Worm (Caenorhabditis elegans): ENCODE data around the gene Y9C9A.8.

Gene Y9C9A.8

DNA sequence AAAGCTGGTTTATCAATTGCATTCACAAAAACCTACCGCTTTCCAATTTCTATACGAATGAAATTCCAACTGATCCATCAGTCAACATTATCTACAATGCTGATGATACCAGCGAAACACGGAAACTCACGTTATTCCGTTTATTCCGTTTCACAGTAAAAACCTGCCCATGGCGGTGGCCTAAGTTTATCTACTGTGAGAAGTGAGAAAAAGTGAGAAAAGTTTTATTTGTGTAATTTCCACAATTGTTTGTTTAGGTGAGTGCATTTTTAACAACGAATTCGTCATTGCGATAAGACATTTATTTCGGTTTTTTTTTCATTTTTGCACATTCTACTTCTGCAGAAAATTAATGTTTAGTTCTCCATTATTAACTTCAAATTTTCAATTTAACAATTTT, at the start of gene Y9C9A.8:
Gene Y9C9A.8 (plus strand): TSS at position 301 of the 400 bp plus-strand sequence.
- TF ChIP-seq ztf-29 (GFP tag; IDR thresholded peaks at IDR 0.05) (no peak), flt-1 (GFP tag; IDR thresholded peaks at IDR 0.05) (no peak), tab-1 (GFP tag; IDR thresholded peaks at IDR 0.05) (no peak), med-1 (GFP tag; optimal IDR thresholded peaks at IDR 0.05; ENCODE audit: insufficient read depth) (no peak), ref-1 (GFP tag; conservative IDR thresholded peaks at IDR 0.05) (no peak), T22C8.4 (GFP tag; IDR thresholded peaks at IDR 0.05) (no peak), cog-1 (tag; optimal IDR thresholded peaks at IDR 0.05) (no peak), klf-2 (GFP tag; conservative IDR thresholded peaks at IDR 0.05) (no peak), ztf-23 (GFP tag; IDR thresholded peaks at IDR 0.05) (no peak)

DNA sequence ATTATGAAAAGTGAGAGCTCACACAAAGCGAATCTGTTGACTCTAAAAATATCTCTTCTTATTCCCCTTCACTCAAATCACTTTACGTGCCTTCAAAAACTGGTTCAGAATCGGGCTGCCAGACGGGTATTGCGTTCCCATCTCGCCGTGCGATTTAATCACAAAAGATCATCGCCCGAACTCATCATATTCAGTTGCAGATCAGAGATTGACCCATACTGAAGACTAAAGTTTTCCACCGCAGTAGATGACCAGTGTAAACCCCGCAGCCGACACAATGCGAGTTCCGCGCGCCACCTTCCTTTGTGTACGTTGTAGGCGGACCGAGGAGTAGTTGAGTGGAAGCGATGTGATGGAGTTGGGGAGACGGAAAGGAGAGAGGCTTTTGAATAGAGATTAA, 49.5 kb upstream of the Y9C9A.8 start:
- TF ChIP-seq klf-2 (GFP tag; conservative IDR thresholded peaks at IDR 0.05) (no peak), flt-1 (GFP tag; IDR thresholded peaks at IDR 0.05) (0 out of 2 replicates have a peak, but pooled peaks have one; percentile 11), tab-1 (GFP tag; IDR thresholded peaks at IDR 0.05) (peak; percentile 27; the same call in 1 of the 2 replicates)

DNA sequence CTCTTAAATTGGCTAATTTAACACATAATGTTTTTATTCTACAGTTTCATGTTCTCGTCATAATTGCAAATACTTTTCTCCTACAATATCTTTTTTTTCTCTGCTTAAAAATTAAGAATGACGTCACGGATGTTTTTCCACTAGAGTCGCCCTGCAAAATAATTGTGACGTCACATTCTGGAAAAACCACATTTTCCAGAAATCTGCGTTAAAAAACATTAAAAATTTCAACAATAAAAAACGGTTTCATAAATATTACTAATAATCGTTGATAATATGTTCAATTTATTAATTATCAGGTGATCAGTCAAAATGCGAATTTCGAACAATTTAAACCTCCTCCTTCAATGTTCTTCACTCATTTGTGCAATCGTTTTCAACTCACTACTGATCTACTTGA, 46.2 kb upstream of the Y9C9A.8 start, which contains the start of gene str-166:
Gene str-166 (plus strand): TSS at position 301 of the 400 bp plus-strand sequence.
- TF ChIP-seq ztf-29 (GFP tag; IDR thresholded peaks at IDR 0.05) (no peak), T22C8.4 (GFP tag; IDR thresholded peaks at IDR 0.05) (no peak), ref-1 (GFP tag; conservative IDR thresholded peaks at IDR 0.05) (no peak), cog-1 (tag; optimal IDR thresholded peaks at IDR 0.05) (no peak), tab-1 (GFP tag; IDR thresholded peaks at IDR 0.05) (no peak)

DNA sequence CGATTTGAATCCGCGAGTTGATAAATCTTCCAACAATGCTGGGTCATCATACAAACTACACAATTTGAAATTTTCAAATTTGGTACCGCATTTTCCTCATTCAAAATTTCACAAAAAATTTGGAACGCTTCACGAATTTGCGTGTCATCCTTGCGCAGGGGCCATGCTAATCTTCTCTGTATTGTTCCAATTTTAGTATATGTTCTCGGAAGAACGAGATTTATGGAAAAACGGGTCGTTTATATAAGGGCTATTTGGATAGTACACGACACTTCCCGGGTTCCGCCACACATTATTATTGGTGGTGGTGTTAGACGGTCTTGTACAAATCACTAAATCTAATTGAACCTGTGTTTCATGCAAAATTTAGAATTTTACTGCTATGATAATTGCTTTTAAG, 44.7 kb upstream of the Y9C9A.8 start:
- no peak for TF ChIP-seq tab-1 (GFP tag; IDR thresholded peaks at IDR 0.05)
- no peak for TF ChIP-seq cog-1 (tag; optimal IDR thresholded peaks at IDR 0.05)
- TF ChIP-seq med-1 (GFP tag; optimal IDR thresholded peaks at IDR 0.05; ENCODE audit: insufficient read depth), result no peak
- TF ChIP-seq ztf-23 (GFP tag; IDR thresholded peaks at IDR 0.05), result no peak
- no peak for TF ChIP-seq T22C8.4 (GFP tag; IDR thresholded peaks at IDR 0.05)
- peak; percentile 23; the same call in 1 of the 2 replicates for TF ChIP-seq flt-1 (GFP tag; IDR thresholded peaks at IDR 0.05)

DNA sequence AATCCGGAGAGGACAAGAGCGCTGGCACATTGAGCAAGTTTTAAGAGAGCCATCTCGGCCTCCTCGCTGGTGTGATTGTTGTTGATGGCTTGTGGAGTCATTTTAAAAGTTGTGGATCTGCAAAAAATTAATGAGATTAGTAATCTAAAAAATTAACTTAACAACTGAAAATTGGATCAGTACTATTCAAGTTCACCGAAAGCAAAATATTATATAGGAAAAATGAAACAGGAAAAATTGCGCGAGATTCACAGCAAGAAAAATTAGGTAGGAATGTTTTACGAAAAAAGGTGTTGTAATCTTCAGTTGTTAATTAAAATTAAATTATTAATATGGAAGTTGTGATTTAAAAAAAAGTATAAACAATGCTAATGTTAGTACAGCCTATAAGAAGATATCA, 42.9 kb upstream of the Y9C9A.8 start, which contains the start of gene T08B6.1:
Gene T08B6.1 (minus strand): TSS at position 101 of the 400 bp plus-strand sequence.
- TF ChIP-seq tab-1 (GFP tag; IDR thresholded peaks at IDR 0.05) (no peak), flt-1 (GFP tag; IDR thresholded peaks at IDR 0.05) (no peak), ztf-23 (GFP tag; IDR thresholded peaks at IDR 0.05) (no peak), T22C8.4 (GFP tag; IDR thresholded peaks at IDR 0.05) (no peak), ztf-29 (GFP tag; IDR thresholded peaks at IDR 0.05) (no peak), cog-1 (tag; optimal IDR thresholded peaks at IDR 0.05) (no peak), klf-2 (GFP tag; conservative IDR thresholded peaks at IDR 0.05) (no peak), med-1 (GFP tag; optimal IDR thresholded peaks at IDR 0.05; ENCODE audit: insufficient read depth) (no peak), ref-1 (GFP tag; conservative IDR thresholded peaks at IDR 0.05) (no peak)

DNA sequence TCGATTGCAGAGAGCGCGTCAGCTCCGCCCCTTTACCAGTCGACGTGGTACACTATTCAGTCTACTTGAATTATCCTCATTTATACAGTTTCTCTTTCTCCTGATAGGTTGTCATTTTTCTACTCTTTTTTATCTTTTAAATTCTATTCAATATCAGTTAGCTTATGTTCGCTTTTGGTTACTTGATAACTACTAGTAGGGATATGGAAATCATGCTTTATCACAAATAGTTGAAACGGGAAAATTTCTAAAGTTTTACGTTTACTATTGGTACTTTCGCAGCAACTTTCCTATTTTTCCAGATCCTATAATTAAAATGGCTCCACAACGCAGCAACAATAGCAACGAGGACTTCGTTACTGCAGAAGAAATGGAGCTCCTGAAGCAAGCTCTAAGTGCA, 40.5 kb upstream of the Y9C9A.8 start, which contains the start of gene sgnh-1:
Gene sgnh-1 (plus strand): TSS at position 301 of the 400 bp plus-strand sequence.
- TF ChIP-seq ztf-29 (GFP tag; IDR thresholded peaks at IDR 0.05) (no peak), klf-2 (GFP tag; conservative IDR thresholded peaks at IDR 0.05) (no peak), flt-1 (GFP tag; IDR thresholded peaks at IDR 0.05) (no peak), tab-1 (GFP tag; IDR thresholded peaks at IDR 0.05) (no peak), cog-1 (tag; optimal IDR thresholded peaks at IDR 0.05) (no peak), ztf-23 (GFP tag; IDR thresholded peaks at IDR 0.05) (no peak), ref-1 (GFP tag; conservative IDR thresholded peaks at IDR 0.05) (no peak), med-1 (GFP tag; optimal IDR thresholded peaks at IDR 0.05; ENCODE audit: insufficient read depth) (no peak), T22C8.4 (GFP tag; IDR thresholded peaks at IDR 0.05) (no peak)

DNA sequence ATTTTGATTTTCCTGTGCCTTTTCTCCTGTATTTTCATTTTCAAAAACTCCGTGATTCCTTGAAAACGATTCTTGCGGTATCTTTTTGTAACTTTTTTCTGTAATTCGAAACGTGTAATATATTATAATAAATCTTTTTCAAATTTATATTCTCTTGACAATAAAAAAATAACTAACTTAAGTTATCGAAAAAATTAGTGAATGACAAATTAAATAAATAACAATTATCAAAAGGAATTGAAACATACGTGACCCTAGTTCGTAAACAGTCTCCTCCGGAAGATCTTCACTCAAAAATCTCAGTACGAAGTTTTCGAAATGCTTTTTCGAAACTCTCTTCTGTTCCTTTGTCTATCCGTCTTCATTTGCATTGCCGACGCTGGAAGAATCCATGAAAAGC, 39.6 kb upstream of the Y9C9A.8 start, which contains the start of gene T08B6.9:
Gene T08B6.9 (plus strand): TSS at position 301 of the 400 bp plus-strand sequence.
- no peak for TF ChIP-seq ztf-29 (GFP tag; IDR thresholded peaks at IDR 0.05)
- no peak for TF ChIP-seq ztf-23 (GFP tag; IDR thresholded peaks at IDR 0.05)
- no peak for TF ChIP-seq klf-2 (GFP tag; conservative IDR thresholded peaks at IDR 0.05)
- TF ChIP-seq med-1 (GFP tag; optimal IDR thresholded peaks at IDR 0.05; ENCODE audit: insufficient read depth), result no peak
- TF ChIP-seq ref-1 (GFP tag; conservative IDR thresholded peaks at IDR 0.05), result no peak
- no peak for TF ChIP-seq tab-1 (GFP tag; IDR thresholded peaks at IDR 0.05)
- no peak for TF ChIP-seq flt-1 (GFP tag; IDR thresholded peaks at IDR 0.05)
- no peak for TF ChIP-seq T22C8.4 (GFP tag; IDR thresholded peaks at IDR 0.05)
- TF ChIP-seq cog-1 (tag; optimal IDR thresholded peaks at IDR 0.05), result no peak

DNA sequence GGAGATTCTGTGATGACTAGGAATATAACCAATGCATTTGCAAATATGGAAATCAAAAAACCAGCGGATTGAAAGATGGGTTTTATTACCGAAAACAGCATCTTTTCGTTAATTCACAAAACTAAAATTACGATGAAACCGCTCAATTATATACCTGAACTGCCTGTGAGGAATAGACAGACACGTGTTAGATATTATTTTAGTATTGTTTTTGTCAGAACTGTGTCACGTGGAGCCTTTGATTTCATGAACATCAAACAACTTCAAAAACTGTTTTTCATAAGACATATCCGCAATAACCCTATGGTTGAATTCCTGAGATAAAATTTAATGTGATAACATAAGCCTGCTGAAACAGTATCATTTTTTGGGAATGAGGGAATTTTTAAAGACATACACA, 26.2 kb upstream of the Y9C9A.8 start, which contains the start of gene str-161:
Gene str-161 (minus strand): TSS at position 101 of the 400 bp plus-strand sequence.
- TF ChIP-seq ref-1 (GFP tag; conservative IDR thresholded peaks at IDR 0.05) (no peak), med-1 (GFP tag; optimal IDR thresholded peaks at IDR 0.05; ENCODE audit: insufficient read depth) (no peak), flt-1 (GFP tag; IDR thresholded peaks at IDR 0.05) (no peak), cog-1 (tag; optimal IDR thresholded peaks at IDR 0.05) (no peak), tab-1 (GFP tag; IDR thresholded peaks at IDR 0.05) (no peak), ztf-29 (GFP tag; IDR thresholded peaks at IDR 0.05) (no peak), klf-2 (GFP tag; conservative IDR thresholded peaks at IDR 0.05) (no peak), ztf-23 (GFP tag; IDR thresholded peaks at IDR 0.05) (no peak), T22C8.4 (GFP tag; IDR thresholded peaks at IDR 0.05) (no peak)

DNA sequence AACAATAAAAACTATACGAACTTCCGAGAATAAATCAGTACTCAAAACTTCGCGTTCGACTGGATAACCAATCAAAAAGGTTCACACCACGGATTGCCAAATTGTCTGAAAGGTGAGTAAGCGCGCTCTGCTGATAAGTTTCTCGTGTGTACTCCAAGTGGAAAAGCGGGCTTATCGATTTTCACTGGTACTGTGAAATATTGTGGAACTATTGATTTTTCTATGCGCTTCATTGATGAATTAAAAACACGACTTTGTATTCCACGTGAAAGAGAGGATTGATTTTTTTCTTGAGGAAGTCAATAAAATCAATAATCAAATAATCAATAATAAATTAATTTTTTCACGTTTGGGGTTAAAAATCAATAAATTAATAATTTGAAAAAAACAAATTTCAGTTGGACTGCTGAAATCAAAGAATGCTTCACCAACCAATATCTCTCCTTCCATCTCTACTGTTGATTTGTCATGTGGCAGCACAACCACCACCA, 24.5 kb upstream of the Y9C9A.8 start, which contains the start of gene T08B6.4:
Gene T08B6.4 (plus strand): TSS at position 51 of the 491 bp plus-strand sequence.
- no peak for TF ChIP-seq klf-2 (GFP tag; conservative IDR thresholded peaks at IDR 0.05)
- no peak for TF ChIP-seq ztf-29 (GFP tag; IDR thresholded peaks at IDR 0.05)
- no peak for TF ChIP-seq med-1 (GFP tag; optimal IDR thresholded peaks at IDR 0.05; ENCODE audit: insufficient read depth)
- TF ChIP-seq T22C8.4 (GFP tag; IDR thresholded peaks at IDR 0.05), result peak; percentile 67
- TF ChIP-seq cog-1 (tag; optimal IDR thresholded peaks at IDR 0.05), result no peak
- TF ChIP-seq tab-1 (GFP tag; IDR thresholded peaks at IDR 0.05), result no peak
- TF ChIP-seq ref-1 (GFP tag; conservative IDR thresholded peaks at IDR 0.05), result no peak

DNA sequence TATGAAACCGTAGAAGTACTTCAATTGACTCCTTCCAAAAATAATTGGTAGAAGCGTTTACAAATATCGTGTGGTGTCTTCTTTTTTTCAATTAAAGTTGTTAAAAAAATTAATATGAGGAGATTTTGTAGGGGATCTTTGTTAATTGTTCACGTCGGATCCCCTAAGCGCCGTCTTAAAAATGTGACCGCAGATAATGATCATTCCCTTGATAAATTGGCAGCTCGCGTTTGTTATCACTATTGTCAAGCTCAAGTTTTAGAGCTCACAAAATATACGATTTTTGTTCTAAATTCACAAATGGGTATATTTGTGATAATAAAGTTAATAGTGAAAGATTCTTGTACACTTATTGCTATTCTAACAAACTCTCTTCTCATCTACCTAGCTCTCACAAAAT, 21.1 kb upstream of the Y9C9A.8 start, which contains the start of gene str-159:
Gene str-159 (plus strand): TSS at position 301 of the 400 bp plus-strand sequence.
- TF ChIP-seq klf-2 (GFP tag; conservative IDR thresholded peaks at IDR 0.05) (no peak), med-1 (GFP tag; optimal IDR thresholded peaks at IDR 0.05; ENCODE audit: insufficient read depth) (no peak), ref-1 (GFP tag; conservative IDR thresholded peaks at IDR 0.05) (no peak), T22C8.4 (GFP tag; IDR thresholded peaks at IDR 0.05) (no peak), ztf-29 (GFP tag; IDR thresholded peaks at IDR 0.05) (no peak), ztf-23 (GFP tag; IDR thresholded peaks at IDR 0.05) (no peak), flt-1 (GFP tag; IDR thresholded peaks at IDR 0.05) (no peak), tab-1 (GFP tag; IDR thresholded peaks at IDR 0.05) (no peak), cog-1 (tag; optimal IDR thresholded peaks at IDR 0.05) (no peak)

Data from whole organism, midembryonic.